Worm (Caenorhabditis elegans) whole organism, L2 larva: ENCODE data around the gene T21E8.4.

Experiments
- alr-1 ChIP-seq: fragments of 150-350 bp; optimal IDR thresholded peaks from 2 replicates; lab custom pipeline; 2014; ENCODE audit warnings: missing biosample characterization, missing genetic modification characterization
- aly-2 ChIP-seq: fragments of 150-350 bp; optimal IDR thresholded peaks from 2 replicates; lab custom pipeline; 2014; ENCODE audit warnings: missing biosample characterization, missing genetic modification characterization
- ama-1 ChIP-seq: fragments of 150-350 bp; optimal IDR thresholded peaks from 2 replicates; lab custom pipeline; 2018; ENCODE audit warnings: inconsistent platforms
- dmd-4 ChIP-seq: sonication (generic microtip); optimal IDR thresholded peaks from 2 replicates; lab custom pipeline; 2017; ENCODE audit warnings: missing biosample characterization, missing genetic modification characterization
- lin-13 ChIP-seq: fragments of 150-350 bp; optimal IDR thresholded peaks from 2 replicates; lab custom pipeline; 2014; ENCODE audit warnings: missing biosample characterization, missing genetic modification reagents, missing genetic modification characterization
- lin-39 ChIP-seq: fragments of 150-350 bp; optimal IDR thresholded peaks from 2 replicates; lab custom pipeline; 2014; ENCODE audit warnings: missing biosample characterization, missing genetic modification reagents, missing genetic modification characterization
- lsy-2 ChIP-seq, 2 experiments: fragments of 150-350 bp in 1 of 2; sonication (generic microtip) in 1 of 2; optimal IDR thresholded peaks; 2 replicates each; lab custom pipeline; 2014 to 2017; ENCODE audit warnings: missing biosample characterization in 2 of 2, missing genetic modification characterization in 2 of 2
- mab-5 ChIP-seq: fragments of 150-350 bp; optimal IDR thresholded peaks from 2 replicates; lab custom pipeline; 2014; ENCODE audit warnings: missing biosample characterization, missing genetic modification characterization
- nhr-237 ChIP-seq: fragments of 150-350 bp; optimal IDR thresholded peaks from 2 replicates; lab custom pipeline; 2014; ENCODE audit warnings: missing biosample characterization, missing genetic modification characterization
- nhr-25 ChIP-seq: fragments of 150-350 bp; sonication (generic microtip); optimal IDR thresholded peaks from 3 replicates; lab custom pipeline; 2014; ENCODE audit warnings: missing biosample characterization, missing genetic modification characterization
- peb-1 ChIP-seq: fragments of 150-350 bp; optimal IDR thresholded peaks from 2 replicates; lab custom pipeline; 2014; ENCODE audit warnings: missing biosample characterization, missing genetic modification characterization
- unc-55 ChIP-seq: fragments of 150-350 bp; sonication (generic microtip); optimal IDR thresholded peaks from 3 replicates; lab custom pipeline; 2014; ENCODE audit warnings: missing biosample characterization, missing genetic modification reagents, missing genetic modification characterization
- zag-1 ChIP-seq: fragments of 150-350 bp; optimal IDR thresholded peaks from 2 replicates; lab custom pipeline; 2014; ENCODE audit warnings: missing biosample characterization, missing genetic modification characterization
- ztf-11 ChIP-seq: sonication (generic microtip); optimal IDR thresholded peaks from 2 replicates; lab custom pipeline; 2017; ENCODE audit warnings: missing biosample characterization, missing genetic modification characterization

DNA sequence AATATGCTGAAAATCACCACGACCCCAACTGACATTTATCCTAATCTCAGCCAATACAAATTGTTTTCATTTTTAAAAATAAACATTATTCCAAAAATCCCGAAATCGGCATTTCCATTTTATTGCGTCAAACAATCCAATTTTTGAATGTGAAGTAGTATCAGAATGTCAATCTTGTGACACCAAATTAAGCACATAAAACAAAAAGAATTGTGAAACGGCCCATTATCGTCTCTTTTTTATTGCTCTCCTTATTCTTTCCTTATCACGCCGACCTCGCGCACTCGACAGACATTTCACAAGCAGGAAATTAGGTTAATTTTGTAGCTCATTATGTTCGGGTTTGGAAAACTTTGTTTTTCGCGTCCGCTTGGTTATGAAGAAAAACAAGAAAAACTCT lies at the start of gene T21E8.4:
- no peak for TF ChIP-seq alr-1 (tag; lab: Kevin White, UChicago)
- no peak for TF ChIP-seq nhr-25
- TF ChIP-seq lsy-2 (tag; optimal IDR thresholded peaks at IDR 0.05; lab: Kevin White, UChicago): no peak
- no peak for TF ChIP-seq mab-5 (tag; lab: Kevin White, UChicago)
- no peak for TF ChIP-seq lin-13 (GFP tag; lab: Kevin White, UChicago)
- TF ChIP-seq nhr-237 (tag; lab: Kevin White, UChicago): no peak
- TF ChIP-seq lin-39 (tag; lab: Kevin White, UChicago): no peak
- no peak for TF ChIP-seq ama-1 (lab: Kevin White, UChicago)
- no peak for TF ChIP-seq aly-2 (tag; lab: Kevin White, UChicago)
- TF ChIP-seq dmd-4: no peak
- TF ChIP-seq ztf-11 (tag; lab: Kevin White, UChicago): no peak
- no peak for TF ChIP-seq unc-55 (GFP tag; lab: Kevin White, UChicago)
- no peak for TF ChIP-seq peb-1
- TF ChIP-seq zag-1 (tag; lab: Kevin White, UChicago): no peak
